Worm (Caenorhabditis elegans): ENCODE data around the gene arrd-23.

DNA sequence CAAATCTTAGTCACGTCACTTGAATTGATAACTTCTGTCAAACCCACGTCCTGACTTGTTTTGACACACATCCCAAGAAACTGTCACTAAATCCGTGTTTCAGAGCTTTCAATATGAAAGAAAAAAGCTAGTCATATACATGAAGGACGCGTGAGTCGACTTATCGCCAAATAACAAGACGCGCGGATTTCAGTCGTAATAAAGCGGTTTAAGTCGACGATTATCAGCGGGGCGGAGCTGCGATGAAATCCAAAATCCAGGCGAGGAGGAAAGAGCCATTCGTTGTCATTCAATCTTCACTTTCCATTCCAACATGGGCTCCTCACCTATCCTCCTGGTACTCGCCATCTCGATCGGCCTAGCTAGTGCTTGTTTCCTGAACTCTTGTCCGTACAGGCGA lies 20.0 kb upstream of the arrd-23 start, which contains the start of gene ntc-1:
- no peak for TF ChIP-seq nhr-11 (tag; optimal IDR thresholded peaks at IDR 0.05)
- TF ChIP-seq zag-1 (tag; optimal IDR thresholded peaks at IDR 0.05), result no peak
- TF ChIP-seq lin-15B (tag; optimal IDR thresholded peaks at IDR 0.05), result no peak
- TF ChIP-seq dmd-6 (GFP tag; IDR thresholded peaks at IDR 0.05), result no peak
- TF ChIP-seq spr-1 (tag; optimal IDR thresholded peaks at IDR 0.05), result no peak
- TF ChIP-seq mep-1 (tag; optimal IDR thresholded peaks at IDR 0.05), result no peak
- no peak for TF ChIP-seq T20F7.1 (GFP tag; optimal IDR thresholded peaks at IDR 0.05)
- TF ChIP-seq php-3 (GFP tag; IDR thresholded peaks at IDR 0.05), result no peak
- no peak for TF ChIP-seq tra-1 (GFP tag; IDR thresholded peaks at IDR 0.05)
